Worm (Caenorhabditis elegans) whole organism, L4 larva: ENCODE data around the gene Y58A7A.2.
A peak's percentile ranks its signal among the peaks of the same experiment; 100 is the strongest.

Experiments used
- F37D6.2 ChIP-seq: sonication (generic microtip); optimal IDR thresholded peaks from 2 replicates; lab custom pipeline; 2016; ENCODE audit warnings: mild to moderate bottlenecking, missing genetic modification characterization, missing compliant biosample characterization
- F49E8.2 ChIP-seq: sonication (generic microtip); optimal IDR thresholded peaks from 2 replicates; lab custom pipeline; 2016; ENCODE audit warnings: missing compliant biosample characterization, mild to moderate bottlenecking, missing genetic modification characterization, borderline replicate concordance
- R02D3.7 ChIP-seq: fragments of 150-350 bp; sonication (generic microtip); optimal IDR thresholded peaks from 3 replicates; lab custom pipeline; 2014; ENCODE audit warnings: missing biosample characterization, missing genetic modification characterization
- T20F7.1 ChIP-seq: fragments of 200-800 bp; sonication (Bioruptor generic); optimal IDR thresholded peaks from 2 replicates; lab custom pipeline; 2018; ENCODE audit warnings: mild to moderate bottlenecking, missing genetic modification characterization, missing compliant biosample characterization
- Y105C5A.15 ChIP-seq: fragments of 200-800 bp; sonication (Bioruptor generic); IDR thresholded peaks from 2 replicates; pipeline ENCODE4 v1.3.6; 2022; ENCODE audit warnings: missing genetic modification characterization, missing compliant biosample characterization
- aly-2 ChIP-seq: sonication (generic microtip); optimal IDR thresholded peaks from 2 replicates; lab custom pipeline; 2018; ENCODE audit warnings: missing biosample characterization, missing genetic modification characterization
- ceh-28 ChIP-seq: fragments of 150-350 bp; optimal IDR thresholded peaks from 2 replicates; lab custom pipeline; 2014; ENCODE audit warnings: missing biosample characterization, missing genetic modification reagents, missing genetic modification characterization
- ceh-82 ChIP-seq: sonication (generic microtip); optimal IDR thresholded peaks from 2 replicates; lab custom pipeline; 2017; ENCODE audit warnings: missing biosample characterization, missing genetic modification characterization
- ctbp-1 ChIP-seq: fragments of 200-800 bp; sonication (Bioruptor generic); IDR thresholded peaks from 2 replicates; pipeline ENCODE4 v1.3.6; 2022; ENCODE audit warnings: missing genetic modification reagents, missing genetic modification characterization, missing compliant biosample characterization
- daf-16 ChIP-seq, 3 experiments: sonication (generic microtip); optimal IDR thresholded peaks; 2 replicates each; lab custom pipeline; 2016 to 2017; ENCODE audit warnings: missing genetic modification characterization in 3 of 3, missing genetic modification reagents in 3 of 3, mild to moderate bottlenecking in 2 of 3, missing compliant biosample characterization in 2 of 3, missing biosample characterization in 1 of 3, moderate library complexity in 1 of 3
- daf-19 ChIP-seq: fragments of 200-800 bp; sonication (Bioruptor generic); conservative IDR thresholded peaks from 2 replicates; pipeline ENCODE4 v1.3.6; 2022; ENCODE audit warnings: missing genetic modification characterization, missing compliant biosample characterization
- dmd-6 ChIP-seq: fragments of 200-800 bp; sonication (Bioruptor generic); IDR thresholded peaks from 2 replicates; pipeline ENCODE4 v1.3.6; 2022; ENCODE audit warnings: missing genetic modification reagents, missing genetic modification characterization, missing compliant biosample characterization
- dve-1 ChIP-seq: sonication (generic microtip); optimal IDR thresholded peaks from 2 replicates; lab custom pipeline; 2017; ENCODE audit warnings: antibody characterized with exemption, mild to moderate bottlenecking, missing genetic modification characterization, missing compliant biosample characterization; ENCODE audit not compliant: insufficient read depth
- egl-27 ChIP-seq: sonication (generic microtip); optimal IDR thresholded peaks from 3 replicates; lab custom pipeline; 2017; ENCODE audit warnings: missing biosample characterization, missing genetic modification reagents, missing genetic modification characterization
- gei-8 ChIP-seq: fragments of 200-800 bp; sonication (Bioruptor generic); optimal IDR thresholded peaks from 2 replicates; lab custom pipeline; 2018; ENCODE audit warnings: mild to moderate bottlenecking, missing genetic modification characterization, missing compliant biosample characterization
- hlh-11 ChIP-seq: fragments of 200-800 bp; sonication (Bioruptor generic); optimal IDR thresholded peaks from 2 replicates; lab custom pipeline; 2018; ENCODE audit warnings: mild to moderate bottlenecking, missing genetic modification characterization, missing compliant biosample characterization
- hlh-30 ChIP-seq: sonication (generic microtip); optimal IDR thresholded peaks from 2 replicates; lab custom pipeline; 2017; ENCODE audit warnings: antibody characterized with exemption, mild to moderate bottlenecking, missing genetic modification characterization, missing compliant biosample characterization; ENCODE audit not compliant: insufficient read depth
- lim-7 ChIP-seq: fragments of 200-800 bp; sonication (Bioruptor generic); IDR thresholded peaks from 2 replicates; pipeline ENCODE4 v1.3.6; 2022; ENCODE audit warnings: missing genetic modification characterization, missing compliant biosample characterization
- lin-38 ChIP-seq: fragments of 200-800 bp; sonication (Bioruptor generic); IDR thresholded peaks from 2 replicates; pipeline ENCODE4 v1.3.6; 2022; ENCODE audit warnings: missing genetic modification reagents, missing genetic modification characterization, missing compliant biosample characterization
- lir-3 ChIP-seq: sonication (generic microtip); optimal IDR thresholded peaks from 2 replicates; lab custom pipeline; 2016; ENCODE audit warnings: mild to moderate bottlenecking, missing genetic modification characterization, missing compliant biosample characterization
- lsy-2 ChIP-seq, 2 experiments: fragments of 150-350 bp in 1 of 2; sonication (generic microtip) in 1 of 2; optimal IDR thresholded peaks; 2 replicates each; lab custom pipeline; 2014 to 2017; ENCODE audit warnings: missing biosample characterization in 2 of 2, missing genetic modification characterization in 2 of 2
- mdl-1 ChIP-seq, 2 experiments: fragments of 150-350 bp in 1 of 2; sonication (generic microtip) in 1 of 2; optimal IDR thresholded peaks; 2 replicates each; lab custom pipeline; 2014 to 2017; ENCODE audit warnings: missing biosample characterization in 2 of 2, missing genetic modification characterization in 2 of 2
- nhr-102 ChIP-seq: sonication (generic microtip); optimal IDR thresholded peaks from 2 replicates; lab custom pipeline; 2016; ENCODE audit warnings: mild to moderate bottlenecking, missing genetic modification characterization, moderate library complexity, missing compliant biosample characterization
- nhr-25 ChIP-seq: sonication (generic microtip); optimal IDR thresholded peaks from 2 replicates; lab custom pipeline; 2017; ENCODE audit warnings: missing genetic modification characterization, mild to moderate bottlenecking, missing compliant biosample characterization, antibody characterized with exemption, moderate library complexity, borderline replicate concordance; ENCODE audit not compliant: insufficient read depth
- nhr-28 ChIP-seq: fragments of 150-350 bp; optimal IDR thresholded peaks from 2 replicates; lab custom pipeline; 2014; ENCODE audit warnings: missing biosample characterization, missing genetic modification characterization
- nhr-41 ChIP-seq: fragments of 200-800 bp; sonication (Bioruptor generic); IDR thresholded peaks from 2 replicates; pipeline ENCODE4 v1.3.6; 2022; ENCODE audit warnings: missing genetic modification reagents, missing genetic modification characterization, missing compliant biosample characterization
- nhr-6 ChIP-seq: fragments of 150-350 bp; optimal IDR thresholded peaks from 2 replicates; lab custom pipeline; 2014; ENCODE audit warnings: missing biosample characterization, missing genetic modification characterization
- nhr-76 ChIP-seq: fragments of 150-350 bp; optimal IDR thresholded peaks from 2 replicates; lab custom pipeline; 2014; ENCODE audit warnings: missing biosample characterization, missing genetic modification characterization
- nhr-77 ChIP-seq: fragments of 150-350 bp; optimal IDR thresholded peaks from 2 replicates; lab custom pipeline; 2014; ENCODE audit warnings: missing biosample characterization, missing genetic modification characterization
- php-3 ChIP-seq: fragments of 200-800 bp; sonication (Bioruptor generic); IDR thresholded peaks from 2 replicates; pipeline ENCODE4 v1.3.6; 2022; ENCODE audit warnings: missing genetic modification reagents, missing genetic modification characterization, missing compliant biosample characterization
- pqm-1 ChIP-seq: sonication (generic microtip); optimal IDR thresholded peaks from 2 replicates; lab custom pipeline; 2017; ENCODE audit warnings: missing biosample characterization, missing genetic modification characterization
- skn-1 ChIP-seq: fragments of 150-350 bp; optimal IDR thresholded peaks from 2 replicates; lab custom pipeline; 2014; ENCODE audit warnings: missing biosample characterization, missing genetic modification characterization
- snpc-4 ChIP-seq: fragments of 150-350 bp; optimal IDR thresholded peaks from 2 replicates; lab custom pipeline; 2014; ENCODE audit warnings: missing biosample characterization, missing genetic modification characterization
- tra-1 ChIP-seq: fragments of 200-800 bp; sonication (Bioruptor generic); IDR thresholded peaks from 2 replicates; pipeline ENCODE4 v1.3.6; 2022; ENCODE audit warnings: missing genetic modification reagents, missing genetic modification characterization, missing compliant biosample characterization
- unc-130 ChIP-seq: sonication (generic microtip); optimal IDR thresholded peaks from 2 replicates; lab custom pipeline; 2016; ENCODE audit warnings: missing genetic modification reagents, missing genetic modification characterization, missing compliant biosample characterization
- unc-39 ChIP-seq: sonication (generic microtip); optimal IDR thresholded peaks from 2 replicates; lab custom pipeline; 2017; ENCODE audit warnings: missing biosample characterization, missing genetic modification characterization
- unc-62 ChIP-seq, 3 experiments: fragments of 150-350 bp in 1 of 3; sonication (generic microtip); optimal IDR thresholded peaks in 2 of 3; peaks in 1 of 3; 1 replicate in 1 of 3; 2 replicates in 2 of 3; lab custom pipeline; 2014 to 2017; ENCODE audit warnings: missing biosample characterization in 3 of 3, missing genetic modification characterization in 3 of 3, missing genetic modification reagents in 3 of 3, missing genotype in 1 of 3
- zfp-3 ChIP-seq: fragments of 200-800 bp; sonication (Bioruptor generic); conservative IDR thresholded peaks from 2 replicates; pipeline ENCODE4 v1.3.6; 2022; ENCODE audit warnings: missing genetic modification reagents, missing genetic modification characterization, missing compliant biosample characterization
- zip-2 ChIP-seq: fragments of 150-350 bp; optimal IDR thresholded peaks from 2 replicates; lab custom pipeline; 2014; ENCODE audit warnings: missing biosample characterization, missing genetic modification characterization
- ztf-7 ChIP-seq: fragments of 150-350 bp; optimal IDR thresholded peaks from 2 replicates; lab custom pipeline; 2014; ENCODE audit warnings: missing biosample characterization, missing genetic modification characterization

Y58A7A.2 gene

ce11 chrV:5080853-5081338 lies 8.9 kb upstream of the Y58A7A.2 start, which contains the start of gene Y58A7A.3 (continued):
- peak; percentile 48 for TF ChIP-seq hlh-30 (tag; lab: Kevin White, UChicago)
- TF ChIP-seq hlh-11 (tag; lab: Kevin White, UChicago) = peak; percentile 56
- peak; percentile 31 for TF ChIP-seq nhr-102 (tag; lab: Kevin White, UChicago)
- TF ChIP-seq unc-39 (tag; lab: Kevin White, UChicago) = no peak
- no peak for TF ChIP-seq ceh-82 (tag; lab: Kevin White, UChicago)
- TF ChIP-seq T20F7.1 (GFP tag; lab: Kevin White, UChicago) = peak; percentile 61
- TF ChIP-seq lin-38 = no peak
- no peak for TF ChIP-seq zfp-3 (GFP tag; lab: Robert Waterston, UW)
- TF ChIP-seq nhr-76 = no peak
- no peak for TF ChIP-seq gei-8 (GFP tag; lab: Kevin White, UChicago)
- no peak for TF ChIP-seq snpc-4
- TF ChIP-seq Y105C5A.15 (GFP tag; lab: Robert Waterston, UW) = no peak
- no peak for TF ChIP-seq tra-1 (GFP tag; lab: Robert Waterston, UW)

DNA sequence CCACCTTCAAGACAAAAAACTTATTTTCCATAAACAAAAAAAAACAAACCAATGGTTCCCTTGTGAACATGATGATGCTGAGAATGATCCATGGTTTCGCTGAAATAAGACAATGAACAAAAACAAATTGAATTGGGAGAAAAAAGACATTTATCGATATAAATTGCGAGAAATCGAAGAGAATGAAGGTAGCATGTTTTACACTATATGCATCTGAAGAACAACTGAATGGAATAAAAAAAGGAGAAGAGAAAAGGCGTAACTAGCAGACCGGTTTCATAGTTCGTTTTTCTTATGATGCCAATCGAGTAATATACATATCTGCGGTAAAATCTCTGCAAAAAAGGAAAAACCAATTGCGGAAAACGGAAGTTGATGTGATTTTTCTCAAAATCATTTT lies 2.5 kb downstream of the Y58A7A.2 start, which contains the start of gene Y58A7A.1:
Gene Y58A7A.1, minus strand, starts transcription at position 101 of the 400 bp plus-strand sequence.
- TF ChIP-seq T20F7.1 (GFP tag; lab: Kevin White, UChicago) = no peak
- TF ChIP-seq dve-1 (tag; lab: Kevin White, UChicago) = no peak
- no peak for TF ChIP-seq nhr-102 (tag; lab: Kevin White, UChicago)
- no peak for TF ChIP-seq aly-2 (tag; lab: Kevin White, UChicago)
- TF ChIP-seq lir-3 (tag; lab: Kevin White, UChicago) = no peak
- no peak for TF ChIP-seq lim-7 (GFP tag; lab: Robert Waterston, UW)
- no peak for TF ChIP-seq F49E8.2 (tag; lab: Kevin White, UChicago)

DNA sequence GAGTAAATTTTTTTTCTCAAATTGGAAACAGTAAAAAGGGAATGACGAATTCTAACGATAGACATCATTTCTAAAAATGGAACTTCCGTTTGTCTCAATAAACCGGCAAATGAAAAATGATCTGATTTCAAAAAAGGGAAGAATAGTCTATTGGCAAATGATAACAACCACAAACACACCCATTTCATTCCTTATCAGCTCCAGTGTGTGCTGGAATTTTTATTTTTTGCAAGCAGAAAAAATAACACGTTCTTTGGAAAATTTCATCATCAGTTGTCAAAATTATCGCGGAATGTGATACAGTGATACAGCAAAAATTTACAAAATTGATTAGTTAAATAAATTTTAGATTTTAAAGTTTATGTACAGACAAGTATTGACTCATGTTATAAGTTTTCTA lies 4.6 kb downstream of the Y58A7A.2 start:
- TF ChIP-seq lim-7 (GFP tag; lab: Robert Waterston, UW) (no peak), daf-16 (GFP tag; optimal IDR thresholded peaks at IDR 0.05; lab: Kevin White, UChicago) (no peak), daf-16 (tag; optimal IDR thresholded peaks at IDR 0.05; lab: Kevin White, UChicago) (peak; percentile 72), hlh-11 (tag; lab: Kevin White, UChicago) (peak; percentile 43), R02D3.7 (tag; lab: Kevin White, UChicago) (no peak), unc-39 (tag; lab: Kevin White, UChicago) (no peak), mdl-1 (tag; optimal IDR thresholded peaks at IDR 0.05; lab: Kevin White, UChicago) (peak in 1 of 2 experiments; percentile 28), lsy-2 (tag; optimal IDR thresholded peaks at IDR 0.05; lab: Kevin White, UChicago) (peak in 1 of 2 experiments; percentile 26), dve-1 (tag; lab: Kevin White, UChicago) (peak; percentile 70), nhr-41 (GFP tag; lab: Robert Waterston, UW) (no peak), nhr-28 (tag; lab: Kevin White, UChicago) (peak; percentile 84), F37D6.2 (tag; lab: Kevin White, UChicago) (no peak), pqm-1 (tag; lab: Kevin White, UChicago) (peak; percentile 89), nhr-77 (tag; lab: Kevin White, UChicago) (peak; percentile 47), dmd-6 (GFP tag; lab: Robert Waterston, UW) (peak; percentile 57), php-3 (peak; percentile 57; the same call in 1 of the 2 replicates), skn-1 (tag; lab: Kevin White, UChicago) (no peak), T20F7.1 (GFP tag; lab: Kevin White, UChicago) (peak; percentile 41)

- no peak for TF ChIP-seq ceh-28 (tag; lab: Kevin White, UChicago)
- no peak for TF ChIP-seq nhr-76
- TF ChIP-seq egl-27 (tag; lab: Kevin White, UChicago) = no peak
- no peak for TF ChIP-seq nhr-41 (GFP tag; lab: Robert Waterston, UW)
- peak in 1 of 2 experiments; percentile 99 for TF ChIP-seq unc-62 (GFP tag; optimal IDR thresholded peaks at IDR 0.05 in 1 of 2; lab: Kevin White, UChicago)
- TF ChIP-seq unc-62 (tag; optimal IDR thresholded peaks at IDR 0.05; lab: Kevin White, UChicago) = no peak
- TF ChIP-seq ctbp-1 (GFP tag; lab: Robert Waterston, UW) = peak; percentile 37; the same call in 1 of the 2 replicates
- TF ChIP-seq aly-2 (tag; lab: Kevin White, UChicago) = no peak
- no peak for TF ChIP-seq nhr-102 (tag; lab: Kevin White, UChicago)
- peak; percentile 60 for TF ChIP-seq nhr-25 (tag; lab: Kevin White, UChicago)
- peak; percentile 26 for TF ChIP-seq pqm-1 (tag; lab: Kevin White, UChicago)
- no peak for TF ChIP-seq unc-130
- no peak for TF ChIP-seq ztf-7 (tag; lab: Kevin White, UChicago)
- TF ChIP-seq tra-1 (GFP tag; lab: Robert Waterston, UW) = no peak; the same call in 1 of the 2 replicates
- no peak for TF ChIP-seq gei-8 (GFP tag; lab: Kevin White, UChicago)
- no peak for TF ChIP-seq zip-2 (tag; lab: Kevin White, UChicago)
- TF ChIP-seq nhr-6 (tag; lab: Kevin White, UChicago) = peak; percentile 40
- no peak for TF ChIP-seq php-3
- TF ChIP-seq daf-19 (GFP tag; lab: Robert Waterston, UW) = no peak
These were observed 7.1 kb downstream of the Y58A7A.2 start, which contains the start of gene mlk-1 for ce11 chrV:5064761-5065421. TSS of gene mlk-1 (minus strand) at chrV:5064811.
